Fruit fly (Drosophila melanogaster): ENCODE results near the gene hzg.

hzg gene

DNA sequence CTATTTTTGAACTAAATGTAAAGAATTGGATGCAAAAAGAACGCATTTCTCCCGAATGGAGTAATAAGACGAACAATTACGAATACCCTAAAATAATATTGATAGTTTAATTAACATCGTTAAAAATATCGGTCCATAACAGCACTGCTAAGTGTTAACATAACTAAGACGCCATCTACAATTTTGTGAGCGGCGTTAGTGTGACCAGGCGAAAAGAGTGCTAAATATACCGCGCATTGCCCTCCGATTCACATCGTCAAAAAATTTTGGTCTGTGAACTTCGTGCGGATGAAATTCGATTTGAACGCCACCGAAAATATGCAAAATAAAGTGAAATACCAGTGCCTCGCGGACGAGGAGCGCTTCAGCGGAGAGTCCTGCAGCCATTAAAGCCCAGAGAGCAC, 47.2 kb upstream of the hzg start, which contains the start of gene Mbs (continued):
- no peak for TF ChIP-seq oc (tag; optimal IDR thresholded peaks at IDR 0.05)
- TF ChIP-seq Stat92E (GFP tag; optimal IDR thresholded peaks at IDR 0.05), result no peak
- TF ChIP-seq CG13287 (GFP tag; IDR thresholded peaks at IDR 0.05; ENCODE audit: partially characterized antibody), result peak; percentile 60
- no peak for TF ChIP-seq salm (tag; optimal IDR thresholded peaks at IDR 0.05)
- no peak for TF ChIP-seq CG12744 (GFP tag; optimal IDR thresholded peaks at IDR 0.05)
- TF ChIP-seq CG3065 (GFP tag; optimal IDR thresholded peaks at IDR 0.05), result no peak
- no peak for TF ChIP-seq ken (GFP tag; IDR thresholded peaks at IDR 0.05)
- TF ChIP-seq CG42726 (GFP tag; IDR thresholded peaks at IDR 0.05; ENCODE audit: partially characterized antibody), result peak; percentile 54; the same call in 1 of the 2 replicates
- peak; percentile 70 for TF ChIP-seq CG10543 (GFP tag; optimal IDR thresholded peaks at IDR 0.05)
- TF ChIP-seq CG17186 (GFP tag; optimal IDR thresholded peaks at IDR 0.05), result peak; percentile 46
- peak; percentile 48 for TF ChIP-seq Vsx1 (GFP tag; optimal IDR thresholded peaks at IDR 0.05)
- TF ChIP-seq CG17802 (tag; optimal IDR thresholded peaks at IDR 0.05), result no peak
- no peak for TF ChIP-seq CG18764 (GFP tag; optimal IDR thresholded peaks at IDR 0.05)
- no peak for TF ChIP-seq NC2α (GFP tag; optimal IDR thresholded peaks at IDR 0.05)
- TF ChIP-seq CG1233 (GFP tag; optimal IDR thresholded peaks at IDR 0.05), result peak; percentile 55
- peak; percentile 12 for TF ChIP-seq Meics (GFP tag; optimal IDR thresholded peaks at IDR 0.05)
- peak; percentile 33 for TF ChIP-seq HmgZ (tag; optimal IDR thresholded peaks at IDR 0.05)
- no peak for TF ChIP-seq fru (optimal IDR thresholded peaks at IDR 0.05)
- no peak for TF ChIP-seq hth (optimal IDR thresholded peaks at IDR 0.05)
- no peak for TF ChIP-seq CG6813 (GFP tag; optimal IDR thresholded peaks at IDR 0.05)
- TF ChIP-seq dati (GFP tag; IDR thresholded peaks at IDR 0.05), result no peak
- no peak for TF ChIP-seq Atf3 (GFP tag; optimal IDR thresholded peaks at IDR 0.05)
- TF ChIP-seq CG5245 (GFP tag; optimal IDR thresholded peaks at IDR 0.05), result no peak
- no peak for TF ChIP-seq CG8359 (GFP tag; optimal IDR thresholded peaks at IDR 0.05; ENCODE audit: borderline replicate concordance)
- TF ChIP-seq Dip3 (GFP tag; optimal IDR thresholded peaks at IDR 0.05), result no peak
- TF ChIP-seq CG11504 (tag; optimal IDR thresholded peaks at IDR 0.05), result peak; percentile 6
- TF ChIP-seq tna (GFP tag; IDR thresholded peaks at IDR 0.05; ENCODE audit: partially characterized antibody), result no peak; the same call in 1 of the 2 replicates
- TF ChIP-seq CG10274 (GFP tag; optimal IDR thresholded peaks at IDR 0.05), result no peak
- TF ChIP-seq Doc3 (GFP tag; IDR thresholded peaks at IDR 0.05; ENCODE audit: partially characterized antibody), result peak; percentile 37; the same call in 2 of the 3 replicates
- TF ChIP-seq vvl (GFP tag; IDR thresholded peaks at IDR 0.05), result peak; percentile 47
- peak; percentile 61 for TF ChIP-seq abd-A (tag; optimal IDR thresholded peaks at IDR 0.05)
- peak in 1 of 2 experiments; percentile 41 for TF ChIP-seq insv (GFP tag; optimal IDR thresholded peaks at IDR 0.05)
- TF ChIP-seq CG7963 (GFP tag; IDR thresholded peaks at IDR 0.05; ENCODE audit: partially characterized antibody), result peak; percentile 22; the same call in 1 of the 3 replicates
- peak; percentile 25; the same call in 1 of the 2 replicates for TF ChIP-seq MBD-R2 (GFP tag; IDR thresholded peaks at IDR 0.05)
- TF ChIP-seq ci (GFP tag; IDR thresholded peaks at IDR 0.05), result peak; percentile 62; the same call in 2 of the 3 replicates
- peak; percentile 86 for TF ChIP-seq gfzf (GFP tag; optimal IDR thresholded peaks at IDR 0.05)
- TF ChIP-seq nerfin-1 (tag; optimal IDR thresholded peaks at IDR 0.05), result no peak
- no peak for TF ChIP-seq repo (GFP tag; optimal IDR thresholded peaks at IDR 0.05)
- no peak for TF ChIP-seq CG14441 (GFP tag; IDR thresholded peaks at IDR 0.05)
- TF ChIP-seq Rfx (GFP tag; IDR thresholded peaks at IDR 0.05), result peak; percentile 60
- no peak for TF ChIP-seq lov (optimal IDR thresholded peaks at IDR 0.05)
- no peak for TF ChIP-seq lov (GFP tag; IDR thresholded peaks at IDR 0.05)
- TF ChIP-seq Adf1 (GFP tag; IDR thresholded peaks at IDR 0.05), result no peak
- TF ChIP-seq H15 (GFP tag; IDR thresholded peaks at IDR 0.05), result no peak
- no peak for TF ChIP-seq CG7357 (GFP tag; IDR thresholded peaks at IDR 0.05)
- TF ChIP-seq Hr3 (GFP tag; optimal IDR thresholded peaks at IDR 0.05), result no peak
- TF ChIP-seq CG8765 (GFP tag; IDR thresholded peaks at IDR 0.05), result no peak
- no peak for TF ChIP-seq CG15073 (GFP tag; optimal IDR thresholded peaks at IDR 0.05)
- no peak for TF ChIP-seq BtbVII (GFP tag; optimal IDR thresholded peaks at IDR 0.05)
- TF ChIP-seq NfI (GFP tag; optimal IDR thresholded peaks at IDR 0.05), result no peak
- no peak for TF ChIP-seq Usf (GFP tag; optimal IDR thresholded peaks at IDR 0.05)
